Fruit fly (Drosophila melanogaster) whole organism, prepupa: ENCODE measurements around the gene CG9427.

ENCODE experiments used
- CG10669 ChIP-seq: fragments of 200-800 bp; sonication (Bioruptor generic); optimal IDR thresholded peaks from 3 replicates; lab custom pipeline; 2018; ENCODE audit warnings: missing biosample characterization, mild to moderate bottlenecking, missing genetic modification characterization, moderate library complexity
- CG4318 ChIP-seq: fragments of 200-800 bp; sonication (Bioruptor generic); optimal IDR thresholded peaks from 3 replicates; lab custom pipeline; 2017; ENCODE audit warnings: missing biosample characterization, mild to moderate bottlenecking, missing genetic modification characterization
- CG6163 ChIP-seq: fragments of 200-800 bp; sonication (Bioruptor generic); IDR thresholded peaks from 3 replicates; pipeline ENCODE4 v1.3.6; 2022; ENCODE audit warnings: missing biosample characterization, missing genetic modification characterization
- CG6808 ChIP-seq: fragments of 200-800 bp; sonication (Bioruptor generic); optimal IDR thresholded peaks from 3 replicates; lab custom pipeline; 2017; ENCODE audit warnings: missing biosample characterization, missing genetic modification characterization, mild to moderate bottlenecking, moderate library complexity, missing genetic modification reagents
- CG8319 ChIP-seq: fragments of 200-800 bp; sonication (Bioruptor generic); optimal IDR thresholded peaks from 3 replicates; lab custom pipeline; 2016; ENCODE audit warnings: missing biosample characterization, missing genetic modification characterization
- Gug ChIP-seq: fragments of 200-800 bp; sonication (Bioruptor generic); IDR thresholded peaks from 2 replicates; pipeline ENCODE4 v1.3.6; 2022; ENCODE audit warnings: missing biosample characterization, missing genetic modification characterization
- Smox ChIP-seq: fragments of 200-800 bp; sonication (Bioruptor generic); optimal IDR thresholded peaks from 3 replicates; lab custom pipeline; 2016; ENCODE audit warnings: missing biosample characterization, missing genetic modification characterization
- Sox102F ChIP-seq: fragments of 200-800 bp; sonication (Bioruptor generic); optimal IDR thresholded peaks from 2 replicates; lab custom pipeline; 2016; ENCODE audit warnings: missing biosample characterization, mild to moderate bottlenecking, missing genetic modification characterization
- dsx ChIP-seq: fragments of 200-800 bp; optimal IDR thresholded peaks from 3 replicates; lab custom pipeline; 2019; ENCODE audit warnings: missing biosample characterization, mild to moderate bottlenecking, missing genetic modification characterization, moderate library complexity; ENCODE audit not compliant: poor library complexity, severe bottlenecking
- net ChIP-seq: fragments of 200-800 bp; sonication (Bioruptor generic); optimal IDR thresholded peaks from 3 replicates; lab custom pipeline; 2016; ENCODE audit warnings: missing biosample characterization, missing genetic modification characterization

dm6 chr3R:9612217-9612616 lies 14.5 kb downstream of the CG9427 start:
- TF ChIP-seq dsx (GFP tag; lab: Kevin White, UChicago), result no peak
- TF ChIP-seq net (GFP tag; lab: Kevin White, UChicago), result no peak
- no peak for TF ChIP-seq CG10669
- peak; percentile 34; the same call in 1 of the 3 replicates for TF ChIP-seq CG6163
- TF ChIP-seq CG8319 (GFP tag; lab: Kevin White, UChicago), result no peak
- no peak for TF ChIP-seq CG6808 (GFP tag; lab: Kevin White, UChicago)
- TF ChIP-seq Sox102F, result peak; percentile 3
- TF ChIP-seq CG4318, result no peak
- TF ChIP-seq Smox, result peak; percentile 13
- TF ChIP-seq Gug (GFP tag; lab: Robert Waterston, UW), result no peak
